Worm (Caenorhabditis elegans) whole organism, L1 larva: Measurements from ENCODE around the gene srlf-31.
A peak's percentile ranks its signal among the peaks of the same experiment; 100 is the strongest.

ENCODE experiments used
- Y116A8C.19 ChIP-seq: sonication (generic microtip); optimal IDR thresholded peaks from 2 replicates; lab custom pipeline; 2016; ENCODE audit warnings: missing compliant biosample characterization, missing genetic modification characterization, borderline replicate concordance
- aly-2 ChIP-seq: fragments of 150-350 bp; optimal IDR thresholded peaks from 2 replicates; lab custom pipeline; 2014; ENCODE audit warnings: missing biosample characterization, missing genetic modification characterization
- ama-1 ChIP-seq: fragments of 150-350 bp; optimal IDR thresholded peaks from 2 replicates; lab custom pipeline; 2014
- blmp-1 ChIP-seq: fragments of 150-350 bp; optimal IDR thresholded peaks from 2 replicates; lab custom pipeline; 2014; ENCODE audit warnings: missing biosample characterization, missing genetic modification characterization
- ceh-63 ChIP-seq: fragments of 200-800 bp; sonication (Bioruptor generic); optimal IDR thresholded peaks from 2 replicates; lab custom pipeline; 2018; ENCODE audit warnings: mild to moderate bottlenecking, missing genetic modification characterization, missing compliant biosample characterization
- ceh-82 ChIP-seq, 3 experiments: fragments of 150-350 bp in 1 of 3; sonication (generic microtip) in 2 of 3; optimal IDR thresholded peaks; 2 replicates each; lab custom pipeline; 2014 to 2017; ENCODE audit warnings: missing biosample characterization in 3 of 3, missing genetic modification characterization in 3 of 3
- ceh-88 ChIP-seq: fragments of 200-800 bp; sonication (Bioruptor generic); IDR thresholded peaks from 2 replicates; pipeline ENCODE4 v1.3.6; 2022; ENCODE audit warnings: missing genetic modification characterization, missing compliant biosample characterization
- ceh-90 ChIP-seq: sonication (generic microtip); optimal IDR thresholded peaks from 2 replicates; lab custom pipeline; 2016; ENCODE audit warnings: missing genetic modification characterization, missing compliant biosample characterization
- dsc-1 ChIP-seq: sonication (generic microtip); optimal IDR thresholded peaks from 2 replicates; lab custom pipeline; 2016; ENCODE audit warnings: mild to moderate bottlenecking, missing genetic modification characterization, missing compliant biosample characterization
- efl-1 ChIP-seq, 4 experiments: fragments of 150-350 bp; optimal IDR thresholded peaks in 3 of 4; peaks in 1 of 4; 1 replicate in 1 of 4; 2 replicates in 3 of 4; lab custom pipeline; 2014; ENCODE audit warnings: missing biosample characterization in 2 of 4, missing genetic modification characterization in 2 of 4, missing genetic modification reagents in 2 of 4
- elt-2 ChIP-seq: sonication (generic microtip); optimal IDR thresholded peaks from 2 replicates; lab custom pipeline; 2016; ENCODE audit warnings: missing genetic modification characterization, mild to moderate bottlenecking, inconsistent platforms, missing compliant biosample characterization, missing genetic modification reagents
- elt-3 ChIP-seq, 6 experiments: fragments of 150-350 bp in 1 of 6; sonication (generic microtip); optimal IDR thresholded peaks; 2 replicates each; lab custom pipeline; 2017 to 2018; ENCODE audit warnings: missing biosample characterization in 6 of 6, missing genetic modification characterization in 6 of 6, inconsistent platforms in 1 of 6
- ets-5 ChIP-seq: fragments of 200-800 bp; sonication (Bioruptor generic); IDR thresholded peaks from 2 replicates; pipeline ENCODE4 v1.3.6; 2022; ENCODE audit warnings: missing genetic modification characterization, missing compliant biosample characterization
- fkh-8 ChIP-seq: sonication (generic microtip); optimal IDR thresholded peaks from 2 replicates; lab custom pipeline; 2016; ENCODE audit warnings: mild to moderate bottlenecking, missing genetic modification characterization, missing compliant biosample characterization
- hlh-4 ChIP-seq: sonication (generic microtip); optimal IDR thresholded peaks from 2 replicates; lab custom pipeline; 2016; ENCODE audit warnings: mild to moderate bottlenecking, missing genetic modification characterization, missing compliant biosample characterization
- hpl-2 ChIP-seq: fragments of 150-350 bp; optimal IDR thresholded peaks from 2 replicates; lab custom pipeline; 2014; ENCODE audit warnings: missing biosample characterization, missing genetic modification reagents, missing genetic modification characterization
- isw-1 ChIP-seq: fragments of 200-800 bp; sonication (Bioruptor generic); IDR thresholded peaks from 2 replicates; pipeline ENCODE4 v1.3.6; 2022; ENCODE audit warnings: missing genetic modification characterization, missing compliant biosample characterization
- jun-1 ChIP-seq: fragments of 150-350 bp; optimal IDR thresholded peaks from 2 replicates; lab custom pipeline; 2014; ENCODE audit warnings: missing biosample characterization, missing genetic modification reagents, missing genetic modification characterization
- lin-14 ChIP-seq: fragments of 200-800 bp; sonication (Bioruptor generic); optimal IDR thresholded peaks from 2 replicates; lab custom pipeline; 2018; ENCODE audit warnings: mild to moderate bottlenecking, missing genetic modification characterization, moderate library complexity, missing compliant biosample characterization
- lin-35 ChIP-seq, 2 experiments: fragments of 150-350 bp; optimal IDR thresholded peaks; 2 replicates each; lab custom pipeline; 2014; ENCODE audit warnings: missing biosample characterization in 2 of 2, missing genetic modification characterization in 2 of 2, missing genetic modification reagents in 2 of 2
- lir-3 ChIP-seq: sonication (generic microtip); optimal IDR thresholded peaks from 2 replicates; lab custom pipeline; 2016; ENCODE audit warnings: mild to moderate bottlenecking, missing genetic modification characterization, moderate library complexity, missing compliant biosample characterization; ENCODE audit not compliant: poor library complexity
- mef-2 ChIP-seq: fragments of 150-350 bp; optimal IDR thresholded peaks from 2 replicates; lab custom pipeline; 2014; ENCODE audit warnings: missing biosample characterization, missing genetic modification characterization
- nhr-11 ChIP-seq: fragments of 150-350 bp; optimal IDR thresholded peaks from 2 replicates; lab custom pipeline; 2014; ENCODE audit warnings: missing biosample characterization, missing genetic modification characterization
- nhr-20 ChIP-seq: sonication (generic microtip); optimal IDR thresholded peaks from 2 replicates; lab custom pipeline; 2016; ENCODE audit warnings: mild to moderate bottlenecking, missing genetic modification characterization, missing compliant biosample characterization
- nhr-237 ChIP-seq: fragments of 150-350 bp; optimal IDR thresholded peaks from 2 replicates; lab custom pipeline; 2014; ENCODE audit warnings: missing biosample characterization, missing genetic modification characterization
- nhr-47 ChIP-seq: sonication (generic microtip); optimal IDR thresholded peaks from 2 replicates; lab custom pipeline; 2016; ENCODE audit warnings: mild to moderate bottlenecking, missing genetic modification characterization, moderate library complexity, missing compliant biosample characterization
- nhr-71 ChIP-seq: sonication (generic microtip); optimal IDR thresholded peaks from 2 replicates; lab custom pipeline; 2016; ENCODE audit warnings: mild to moderate bottlenecking, missing genetic modification characterization, moderate library complexity, missing compliant biosample characterization
- nhr-85 ChIP-seq: sonication (generic microtip); peaks from one replicate; lab custom pipeline; 2016; ENCODE audit warnings: missing genetic modification characterization, inconsistent platforms, missing compliant biosample characterization
- pag-3 ChIP-seq: sonication (generic microtip); optimal IDR thresholded peaks from 2 replicates; lab custom pipeline; 2017; ENCODE audit warnings: missing genetic modification characterization, mild to moderate bottlenecking, missing compliant biosample characterization, antibody characterized with exemption, borderline replicate concordance; ENCODE audit not compliant: insufficient read depth
- pax-3 ChIP-seq: fragments of 200-800 bp; sonication (Bioruptor generic); optimal IDR thresholded peaks from 2 replicates; lab custom pipeline; 2018; ENCODE audit warnings: mild to moderate bottlenecking, missing genetic modification characterization, moderate library complexity, missing compliant biosample characterization
- pqm-1 ChIP-seq: sonication (generic microtip); optimal IDR thresholded peaks from 3 replicates; lab custom pipeline; 2017; ENCODE audit warnings: missing biosample characterization, missing genetic modification characterization
- rnt-1 ChIP-seq: sonication (generic microtip); optimal IDR thresholded peaks from 2 replicates; lab custom pipeline; 2016; ENCODE audit warnings: mild to moderate bottlenecking, missing genetic modification characterization, moderate library complexity, missing compliant biosample characterization
- skn-1 ChIP-seq: fragments of 150-350 bp; optimal IDR thresholded peaks from 2 replicates; lab custom pipeline; 2014; ENCODE audit warnings: missing biosample characterization, missing genetic modification characterization
- snpc-4 ChIP-seq: fragments of 150-350 bp; optimal IDR thresholded peaks from 2 replicates; lab custom pipeline; 2014; ENCODE audit warnings: missing biosample characterization, missing genetic modification characterization
- snu-23 ChIP-seq: sonication (generic microtip); optimal IDR thresholded peaks from 2 replicates; lab custom pipeline; 2016; ENCODE audit warnings: missing genetic modification characterization, missing compliant biosample characterization
- sox-4 ChIP-seq: sonication (generic microtip); optimal IDR thresholded peaks from 2 replicates; lab custom pipeline; 2016; ENCODE audit warnings: missing genetic modification characterization, missing compliant biosample characterization
- sptf-1 ChIP-seq: fragments of 150-350 bp; optimal IDR thresholded peaks from 2 replicates; lab custom pipeline; 2014; ENCODE audit warnings: missing biosample characterization, missing genetic modification characterization
- unc-62 ChIP-seq: fragments of 150-350 bp; optimal IDR thresholded peaks from 2 replicates; lab custom pipeline; 2014; ENCODE audit warnings: missing biosample characterization, missing genetic modification reagents, missing genetic modification characterization
- unc-86 ChIP-seq: sonication (generic microtip); optimal IDR thresholded peaks from 2 replicates; lab custom pipeline; 2016; ENCODE audit warnings: missing genetic modification characterization, missing compliant biosample characterization
- unc-98 ChIP-seq: fragments of 200-800 bp; sonication (Bioruptor generic); IDR thresholded peaks from 2 replicates; pipeline ENCODE4 v1.3.6; 2022; ENCODE audit warnings: missing genetic modification characterization, missing compliant biosample characterization
- zag-1 ChIP-seq: fragments of 150-350 bp; optimal IDR thresholded peaks from 2 replicates; lab custom pipeline; 2014; ENCODE audit warnings: missing biosample characterization, missing genetic modification characterization
- ztf-11 ChIP-seq, 2 experiments: sonication (generic microtip); optimal IDR thresholded peaks; 2 replicates each; lab custom pipeline; 2016 to 2017; ENCODE audit warnings: missing genetic modification characterization in 2 of 2, missing biosample characterization in 1 of 2, missing compliant biosample characterization in 1 of 2

srlf-31 gene

ce11 chrIV:11900399-11900798 is 22.6 kb downstream of the srlf-31 start:
- TF ChIP-seq elt-2 (tag; lab: Kevin White, UChicago): no peak
- peak; percentile 14 for TF ChIP-seq nhr-85 (tag; lab: Kevin White, UChicago)
- no peak for TF ChIP-seq ama-1 (lab: Kevin White, UChicago)
- TF ChIP-seq Y116A8C.19: no peak
- TF ChIP-seq, all 84 proteins: peak for 1

DNA sequence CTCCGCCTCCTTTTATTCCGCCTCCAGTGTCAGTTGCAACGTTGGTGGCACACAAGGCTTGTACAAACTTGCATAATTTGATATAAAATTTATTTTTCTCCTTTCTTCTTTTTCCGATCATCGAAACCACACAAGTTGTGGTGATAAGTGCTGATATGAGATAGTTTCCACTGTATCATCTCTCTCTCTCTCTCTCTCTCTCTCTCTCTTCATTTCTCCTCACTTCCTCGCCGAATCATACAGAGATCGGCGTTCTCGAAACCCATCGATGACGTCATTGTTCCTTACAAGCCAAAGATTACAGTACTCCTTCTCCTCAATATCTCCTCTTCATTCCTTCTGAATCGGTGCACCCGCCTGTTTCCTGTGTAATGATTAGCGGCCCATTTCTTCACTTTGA is 23.6 kb downstream of the srlf-31 start, which contains the start of gene nhr-43:
Gene nhr-43, plus strand, starts transcription at position 233 of the 400 bp plus-strand sequence.
- no peak for TF ChIP-seq unc-62 (GFP tag; lab: Kevin White, UChicago)
- TF ChIP-seq ets-5 (GFP tag; lab: Robert Waterston, UW): no peak
- peak; percentile 62 for TF ChIP-seq blmp-1 (tag; lab: Kevin White, UChicago)
- TF ChIP-seq nhr-20 (tag; lab: Kevin White, UChicago): peak; percentile 28
- peak; percentile 48 for TF ChIP-seq nhr-71
- peak in 2 of 6 experiments; percentile 8 to 30 for TF ChIP-seq elt-3 (tag; optimal IDR thresholded peaks at IDR 0.05; lab: Kevin White, UChicago)
- peak; percentile 72 for TF ChIP-seq nhr-85 (tag; lab: Kevin White, UChicago)

DNA sequence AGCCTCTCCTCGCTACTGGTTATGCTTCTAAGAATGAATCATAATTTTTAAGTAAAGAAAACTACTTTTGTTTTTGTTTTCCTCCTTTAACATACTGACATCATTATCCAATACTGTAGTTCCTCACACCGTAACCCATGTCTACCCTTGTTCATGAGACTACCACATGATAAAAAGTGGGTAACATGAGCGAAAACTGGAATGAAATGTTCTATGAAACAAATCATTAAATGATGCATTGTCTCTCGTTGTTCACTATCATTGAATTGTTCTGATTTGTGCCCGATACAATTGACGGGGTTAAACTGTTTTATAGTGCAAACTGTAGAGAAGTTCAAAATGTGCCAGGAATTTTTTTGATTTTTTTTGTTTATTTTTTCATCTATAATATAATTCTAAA is 25.3 kb downstream of the srlf-31 start:
- peak; percentile 67 for TF ChIP-seq nhr-20 (tag; lab: Kevin White, UChicago)
- no peak for TF ChIP-seq efl-1 (optimal IDR thresholded peaks at IDR 0.05; lab: Kevin White, UChicago)
- TF ChIP-seq efl-1 (GFP tag; optimal IDR thresholded peaks at IDR 0.05 in 1 of 2; lab: Kevin White, UChicago): peak in 1 of 2 experiments; percentile 64
- TF ChIP-seq Y116A8C.19: no peak
- peak; percentile 76 for TF ChIP-seq nhr-85 (tag; lab: Kevin White, UChicago)
- TF ChIP-seq snu-23 (GFP tag; lab: Kevin White, UChicago): peak; percentile 14
- no peak for TF ChIP-seq ceh-90 (tag; lab: Kevin White, UChicago)
- TF ChIP-seq blmp-1 (tag; lab: Kevin White, UChicago): peak; percentile 34
- TF ChIP-seq lin-35 (GFP tag; optimal IDR thresholded peaks at IDR 0.05; lab: Kevin White, UChicago): peak in 1 of 2 experiments; percentile 41
- peak in 2 of 6 experiments; percentile 12 to 47 for TF ChIP-seq elt-3 (tag; optimal IDR thresholded peaks at IDR 0.05; lab: Kevin White, UChicago)
- peak; percentile 33 for TF ChIP-seq lin-14 (GFP tag; lab: Kevin White, UChicago)

- TF ChIP-seq unc-86 (no peak), ceh-63 (GFP tag; lab: Kevin White, UChicago) (no peak), dsc-1 (tag; lab: Kevin White, UChicago) (peak; percentile 90), nhr-47 (tag; lab: Kevin White, UChicago) (peak; percentile 18), nhr-71 (peak; percentile 3), pax-3 (tag; lab: Kevin White, UChicago) (peak; percentile 6), sox-4 (tag; lab: Kevin White, UChicago) (peak; percentile 21)
These were observed 29.6 kb downstream of the srlf-31 start for ce11 chrIV:11893336-11893735.

DNA sequence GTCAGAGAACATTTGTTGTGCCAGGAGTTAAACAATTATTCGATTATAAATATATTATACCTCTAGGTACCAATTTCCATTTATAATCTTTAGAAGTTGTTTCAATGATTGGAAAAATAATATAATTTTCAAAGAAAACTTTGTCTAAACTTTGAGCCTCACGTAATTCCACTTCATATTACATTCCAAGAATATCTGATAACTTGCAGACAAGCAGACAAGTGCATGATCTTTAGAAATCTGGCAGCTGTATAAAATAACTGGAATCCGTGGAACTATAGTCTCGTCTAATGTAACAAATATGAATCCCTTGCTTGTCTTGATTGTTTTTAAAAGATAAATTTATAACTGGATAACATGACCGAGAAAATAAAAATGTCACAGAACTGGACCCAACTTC is 30.4 kb downstream of the srlf-31 start:
- TF ChIP-seq ets-5 (GFP tag; lab: Robert Waterston, UW): no peak
- no peak for TF ChIP-seq isw-1 (GFP tag; lab: Robert Waterston, UW)
- no peak for TF ChIP-seq lin-14 (GFP tag; lab: Kevin White, UChicago)
- TF ChIP-seq lir-3: no peak
- no peak for TF ChIP-seq Y116A8C.19
- no peak for TF ChIP-seq mef-2 (tag; lab: Kevin White, UChicago)
- TF ChIP-seq pqm-1 (tag; lab: Kevin White, UChicago): no peak
- TF ChIP-seq pag-3 (tag; lab: Kevin White, UChicago): no peak
- no peak for TF ChIP-seq hpl-2 (GFP tag; lab: Kevin White, UChicago)
- TF ChIP-seq snpc-4 (tag; lab: Kevin White, UChicago): no peak
- TF ChIP-seq zag-1 (tag; lab: Kevin White, UChicago): no peak
- no peak for TF ChIP-seq ceh-88 (GFP tag; lab: Robert Waterston, UW)
- TF ChIP-seq sptf-1: no peak
- TF ChIP-seq efl-1 (optimal IDR thresholded peaks at IDR 0.05; lab: Kevin White, UChicago): no peak
- no peak for TF ChIP-seq efl-1 (GFP tag; optimal IDR thresholded peaks at IDR 0.05 in 1 of 2; lab: Kevin White, UChicago)
- TF ChIP-seq jun-1 (tag; lab: Kevin White, UChicago): no peak
- TF ChIP-seq unc-98 (GFP tag; lab: Robert Waterston, UW): no peak
- no peak for TF ChIP-seq ceh-82 (tag; optimal IDR thresholded peaks at IDR 0.05; lab: Kevin White, UChicago)
- TF ChIP-seq nhr-237 (tag; lab: Kevin White, UChicago): no peak
- TF ChIP-seq lin-35 (GFP tag; optimal IDR thresholded peaks at IDR 0.05; lab: Kevin White, UChicago): no peak
- no peak for TF ChIP-seq skn-1 (tag; lab: Kevin White, UChicago)
- no peak for TF ChIP-seq nhr-71
- TF ChIP-seq nhr-11 (tag; lab: Kevin White, UChicago): peak; percentile 6
- TF ChIP-seq hlh-4 (tag; lab: Kevin White, UChicago): peak; percentile 58
- no peak for TF ChIP-seq rnt-1 (tag; lab: Kevin White, UChicago)
- TF ChIP-seq fkh-8 (tag; lab: Kevin White, UChicago): peak; percentile 48
- TF ChIP-seq pax-3 (tag; lab: Kevin White, UChicago): no peak
- TF ChIP-seq dsc-1 (tag; lab: Kevin White, UChicago): peak; percentile 51
- TF ChIP-seq ztf-11 (tag; optimal IDR thresholded peaks at IDR 0.05; lab: Kevin White, UChicago): no peak
- TF ChIP-seq aly-2 (tag; lab: Kevin White, UChicago): no peak
